Worm (Caenorhabditis elegans): ENCODE results near the gene ZK622.5.

ZK622.5 gene

DNA sequence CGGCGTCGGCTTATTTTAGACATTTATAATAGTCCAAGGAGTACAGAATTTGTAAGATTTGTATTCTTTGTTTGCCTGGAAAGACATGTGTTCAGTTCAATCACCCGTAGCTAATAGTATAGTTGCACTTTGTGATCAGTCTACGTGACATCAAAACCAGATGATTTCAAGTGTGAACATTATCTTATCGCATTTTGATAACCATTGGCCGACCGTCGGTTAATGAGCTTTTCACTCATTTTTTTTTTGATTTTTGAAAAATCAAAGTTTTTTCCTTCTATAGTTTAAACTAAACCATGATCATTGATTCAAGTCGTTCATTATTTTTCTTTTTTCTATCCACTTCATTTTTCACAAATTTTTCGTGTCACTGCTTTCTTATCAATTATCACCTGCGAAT, 18.0 kb downstream of the ZK622.5 start:
- TF ChIP-seq fos-1 (tag; optimal IDR thresholded peaks at IDR 0.05) (peak; percentile 56), gmeb-1 (tag; optimal IDR thresholded peaks at IDR 0.05) (no peak), sma-9 (GFP tag; optimal IDR thresholded peaks at IDR 0.05) (peak; percentile 83), sma-9 (tag; optimal IDR thresholded peaks at IDR 0.05) (no peak), lin-13 (GFP tag; optimal IDR thresholded peaks at IDR 0.05) (no peak), F13H6.1 (tag; optimal IDR thresholded peaks at IDR 0.05) (peak; percentile 16), nhr-77 (tag; optimal IDR thresholded peaks at IDR 0.05) (no peak), mdl-1 (tag; optimal IDR thresholded peaks at IDR 0.05) (no peak), mbf-1 (tag; optimal IDR thresholded peaks at IDR 0.05) (no peak)

DNA sequence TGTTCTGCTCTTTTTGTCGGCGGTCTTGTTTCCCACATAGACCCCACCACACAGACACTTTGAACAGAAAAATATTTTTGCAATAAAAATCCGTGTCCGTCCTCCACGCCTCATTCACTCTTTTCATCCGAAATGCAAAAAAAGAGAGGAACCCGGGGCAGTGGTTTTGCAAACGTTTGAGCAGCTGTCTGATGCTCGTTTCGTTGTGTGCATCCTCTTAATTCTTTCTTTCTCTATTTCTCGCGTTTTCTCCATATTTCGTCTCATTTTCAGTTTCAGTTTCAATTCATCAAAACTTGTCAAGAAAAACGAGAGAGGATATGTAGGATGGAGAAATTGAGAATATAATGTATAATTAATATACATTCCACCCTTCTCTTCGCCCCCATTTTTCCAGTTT, 19.7 kb downstream of the ZK622.5 start:
- TF ChIP-seq mab-5 (tag; optimal IDR thresholded peaks at IDR 0.05) (no peak), mbf-1 (tag; optimal IDR thresholded peaks at IDR 0.05) (no peak), alr-1 (tag; optimal IDR thresholded peaks at IDR 0.05) (no peak), unc-55 (GFP tag; optimal IDR thresholded peaks at IDR 0.05) (peak; percentile 79), elt-3 (tag; optimal IDR thresholded peaks at IDR 0.05) (no peak), C34F6.9 (tag; optimal IDR thresholded peaks at IDR 0.05) (peak; percentile 33), nhr-6 (tag; optimal IDR thresholded peaks at IDR 0.05) (no peak)

DNA sequence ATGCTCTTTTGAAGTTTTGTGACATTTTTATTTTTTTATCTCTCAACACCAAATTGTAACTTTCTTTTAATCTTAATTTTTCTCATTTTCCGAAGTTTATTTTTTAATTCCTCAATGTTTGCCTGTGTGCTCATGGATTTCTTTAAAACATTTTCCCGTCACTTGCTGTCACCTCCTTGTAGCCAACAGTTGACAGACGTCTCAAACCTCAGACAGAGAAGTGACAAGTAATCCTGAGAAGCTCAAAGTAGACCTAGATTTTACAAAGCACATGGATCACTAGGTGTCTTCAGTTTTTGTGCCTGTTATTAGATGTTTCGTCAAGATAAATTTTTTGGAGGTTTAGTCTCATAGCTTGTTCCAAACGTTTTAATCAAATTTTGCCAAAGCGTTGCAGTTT, 20.5 kb downstream of the ZK622.5 start:
- TF ChIP-seq nhr-23 (tag; optimal IDR thresholded peaks at IDR 0.05) (no peak), nhr-77 (tag; optimal IDR thresholded peaks at IDR 0.05) (no peak), crh-2 (tag; optimal IDR thresholded peaks at IDR 0.05) (no peak), sma-9 (GFP tag; optimal IDR thresholded peaks at IDR 0.05) (no peak), sma-9 (tag; optimal IDR thresholded peaks at IDR 0.05) (no peak), ZK546.5 (tag; optimal IDR thresholded peaks at IDR 0.05) (no peak), lin-13 (GFP tag; optimal IDR thresholded peaks at IDR 0.05) (no peak), mbf-1 (tag; optimal IDR thresholded peaks at IDR 0.05) (no peak), sem-4 (tag; optimal IDR thresholded peaks at IDR 0.05) (no peak), lin-39 (tag; optimal IDR thresholded peaks at IDR 0.05) (no peak), nhr-10 (tag; optimal IDR thresholded peaks at IDR 0.05) (no peak), nhr-129 (tag; optimal IDR thresholded peaks at IDR 0.05) (no peak), fos-1 (tag; optimal IDR thresholded peaks at IDR 0.05) (no peak)

DNA sequence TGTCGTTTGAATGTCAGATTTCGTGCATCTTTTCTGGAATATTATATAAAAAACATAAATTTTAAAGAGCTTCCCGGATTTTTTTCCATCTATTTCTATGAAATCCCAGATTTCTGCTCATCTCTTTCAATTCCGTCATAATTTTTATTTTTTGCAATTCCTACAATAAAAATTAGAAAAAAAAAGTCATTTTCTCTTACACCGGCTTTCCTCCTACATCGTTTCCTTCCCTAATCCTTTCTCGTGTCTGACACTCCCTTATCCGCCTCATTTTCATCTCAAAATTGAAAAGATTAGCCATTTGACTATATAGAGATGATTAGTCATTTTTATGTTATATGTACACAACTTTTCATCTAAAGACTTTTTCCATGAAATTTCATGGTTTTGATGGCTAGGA, 21.6 kb downstream of the ZK622.5 start:
- TF ChIP-seq nhr-11 (tag; optimal IDR thresholded peaks at IDR 0.05): no peak
- TF ChIP-seq alr-1 (tag; optimal IDR thresholded peaks at IDR 0.05): no peak
- TF ChIP-seq peb-1 (tag; optimal IDR thresholded peaks at IDR 0.05): no peak
- TF ChIP-seq nhr-77 (tag; optimal IDR thresholded peaks at IDR 0.05): no peak
- no peak for TF ChIP-seq unc-55 (GFP tag; optimal IDR thresholded peaks at IDR 0.05)
- no peak for TF ChIP-seq unc-39 (tag; optimal IDR thresholded peaks at IDR 0.05)
- TF ChIP-seq ztf-4 (tag; optimal IDR thresholded peaks at IDR 0.05): no peak
- no peak for TF ChIP-seq Y55F3AM.14 (GFP tag; optimal IDR thresholded peaks at IDR 0.05)
- no peak for TF ChIP-seq lin-39 (tag; optimal IDR thresholded peaks at IDR 0.05)
- no peak for TF ChIP-seq lsy-2 (tag; optimal IDR thresholded peaks at IDR 0.05)
- TF ChIP-seq lin-11 (tag; optimal IDR thresholded peaks at IDR 0.05): no peak
- no peak for TF ChIP-seq mab-5 (tag; optimal IDR thresholded peaks at IDR 0.05)
- no peak for TF ChIP-seq nhr-25 (tag; optimal IDR thresholded peaks at IDR 0.05)
- no peak for TF ChIP-seq elt-3 (tag; optimal IDR thresholded peaks at IDR 0.05)
- no peak for TF ChIP-seq nhr-21 (tag; optimal IDR thresholded peaks at IDR 0.05)
- TF ChIP-seq egl-27 (tag; optimal IDR thresholded peaks at IDR 0.05): no peak
- no peak for TF ChIP-seq snpc-4 (tag; optimal IDR thresholded peaks at IDR 0.05)
- no peak for TF ChIP-seq zag-1 (tag; optimal IDR thresholded peaks at IDR 0.05)
- no peak for TF ChIP-seq blmp-1 (tag; optimal IDR thresholded peaks at IDR 0.05; ENCODE audit: insufficient read depth)
- no peak for TF ChIP-seq nhr-237 (tag; optimal IDR thresholded peaks at IDR 0.05)

DNA sequence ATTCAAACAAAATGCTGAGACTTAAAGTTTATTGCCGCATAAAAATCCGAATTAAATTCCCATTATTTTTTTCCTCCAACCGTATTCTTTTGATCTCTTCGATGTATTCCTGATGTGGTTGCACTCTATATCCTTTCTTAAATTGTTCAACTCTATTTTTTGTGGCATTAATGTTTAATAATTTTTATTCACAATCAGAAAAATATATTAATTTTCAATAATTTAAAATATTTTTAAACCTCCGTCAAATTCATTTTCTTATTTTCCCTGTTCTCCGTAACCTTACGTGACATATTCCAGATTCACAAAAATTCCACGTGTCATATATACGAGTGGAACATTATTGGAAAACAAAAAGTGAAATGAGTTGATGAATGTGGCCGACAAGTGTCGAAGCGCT, 22.5 kb downstream of the ZK622.5 start, which contains the start of gene gcy-12:
Gene gcy-12, plus strand, starts transcription at position 301 of the 400 bp plus-strand sequence.
- TF ChIP-seq elt-1 (tag; optimal IDR thresholded peaks at IDR 0.05) (no peak), unc-55 (GFP tag; optimal IDR thresholded peaks at IDR 0.05) (no peak), nhr-237 (tag; optimal IDR thresholded peaks at IDR 0.05) (no peak), ztf-4 (tag; optimal IDR thresholded peaks at IDR 0.05) (no peak), blmp-1 (tag; optimal IDR thresholded peaks at IDR 0.05; ENCODE audit: insufficient read depth) (no peak), nhr-23 (tag; optimal IDR thresholded peaks at IDR 0.05) (no peak), nhr-129 (tag; optimal IDR thresholded peaks at IDR 0.05) (no peak), aly-2 (tag; optimal IDR thresholded peaks at IDR 0.05) (no peak), nhr-6 (tag; optimal IDR thresholded peaks at IDR 0.05) (no peak), nhr-21 (tag; optimal IDR thresholded peaks at IDR 0.05) (no peak), fos-1 (tag; optimal IDR thresholded peaks at IDR 0.05) (no peak), mbf-1 (tag; optimal IDR thresholded peaks at IDR 0.05) (no peak), skn-1 (tag; optimal IDR thresholded peaks at IDR 0.05) (no peak), nhr-11 (tag; optimal IDR thresholded peaks at IDR 0.05) (no peak), ztf-1 (GFP tag; conservative IDR thresholded peaks at IDR 0.05) (no peak), egl-27 (tag; optimal IDR thresholded peaks at IDR 0.05) (no peak), nhr-77 (tag; optimal IDR thresholded peaks at IDR 0.05) (no peak)
